Worm (Caenorhabditis elegans) whole organism, L2 larva: Measurements from ENCODE around the gene nhr-205.

Experiments
- C34F6.9 ChIP-seq: fragments of 150-350 bp; optimal IDR thresholded peaks from 2 replicates; lab custom pipeline; 2014; ENCODE audit warnings: missing biosample characterization, missing genetic modification characterization
- F13H6.1 ChIP-seq: sonication (generic microtip); optimal IDR thresholded peaks from 2 replicates; lab custom pipeline; 2016; ENCODE audit warnings: missing genetic modification characterization, missing compliant biosample characterization
- R02D3.7 ChIP-seq: fragments of 150-350 bp; optimal IDR thresholded peaks from 2 replicates; lab custom pipeline; 2014; ENCODE audit warnings: missing biosample characterization, missing genetic modification characterization
- Y55F3AM.14 ChIP-seq: fragments of 200-800 bp; sonication (Bioruptor generic); optimal IDR thresholded peaks from 2 replicates; lab custom pipeline; 2018; ENCODE audit warnings: mild to moderate bottlenecking, missing genetic modification characterization, missing compliant biosample characterization
- ZK546.5 ChIP-seq: sonication (generic microtip); optimal IDR thresholded peaks from 2 replicates; lab custom pipeline; 2017; ENCODE audit warnings: missing biosample characterization, missing genetic modification characterization
- alr-1 ChIP-seq: fragments of 150-350 bp; optimal IDR thresholded peaks from 2 replicates; lab custom pipeline; 2014; ENCODE audit warnings: missing biosample characterization, missing genetic modification characterization
- ama-1 ChIP-seq: fragments of 150-350 bp; optimal IDR thresholded peaks from 2 replicates; lab custom pipeline; 2018; ENCODE audit warnings: inconsistent platforms
- blmp-1 ChIP-seq: sonication (generic microtip); optimal IDR thresholded peaks from 2 replicates; lab custom pipeline; 2017; ENCODE audit warnings: missing genetic modification characterization, mild to moderate bottlenecking, missing compliant biosample characterization, antibody characterized with exemption, moderate library complexity; ENCODE audit not compliant: insufficient read depth
- ceh-16 ChIP-seq: fragments of 150-350 bp; optimal IDR thresholded peaks from 2 replicates; lab custom pipeline; 2014; ENCODE audit warnings: missing biosample characterization, missing genetic modification characterization
- ceh-82 ChIP-seq: fragments of 150-350 bp; optimal IDR thresholded peaks from 2 replicates; lab custom pipeline; 2014; ENCODE audit warnings: missing biosample characterization, missing genetic modification characterization
- crh-2 ChIP-seq: sonication (generic microtip); optimal IDR thresholded peaks from 2 replicates; lab custom pipeline; 2017; ENCODE audit warnings: missing biosample characterization, missing genetic modification characterization
- dmd-4 ChIP-seq: sonication (generic microtip); optimal IDR thresholded peaks from 2 replicates; lab custom pipeline; 2017; ENCODE audit warnings: missing biosample characterization, missing genetic modification characterization
- egl-27 ChIP-seq: sonication (generic microtip); optimal IDR thresholded peaks from 3 replicates; lab custom pipeline; 2017; ENCODE audit warnings: missing biosample characterization, missing genetic modification reagents, missing genetic modification characterization
- elt-1 ChIP-seq: fragments of 150-350 bp; optimal IDR thresholded peaks from 2 replicates; lab custom pipeline; 2014; ENCODE audit warnings: missing biosample characterization, missing genetic modification characterization
- elt-3 ChIP-seq: sonication (generic microtip); optimal IDR thresholded peaks from 2 replicates; lab custom pipeline; 2017; ENCODE audit warnings: missing biosample characterization, missing genetic modification characterization
- fos-1 ChIP-seq: fragments of 150-350 bp; optimal IDR thresholded peaks from 2 replicates; lab custom pipeline; 2014; ENCODE audit warnings: missing biosample characterization, missing genetic modification characterization
- gmeb-1 ChIP-seq: fragments of 150-350 bp; optimal IDR thresholded peaks from 2 replicates; lab custom pipeline; 2014; ENCODE audit warnings: missing biosample characterization, missing genetic modification characterization
- lin-11 ChIP-seq: fragments of 150-350 bp; sonication (generic microtip); optimal IDR thresholded peaks from 2 replicates; lab custom pipeline; 2014; ENCODE audit warnings: missing biosample characterization, missing genetic modification characterization, inconsistent platforms, mixed read lengths
- lin-13 ChIP-seq: fragments of 150-350 bp; optimal IDR thresholded peaks from 2 replicates; lab custom pipeline; 2014; ENCODE audit warnings: missing biosample characterization, missing genetic modification reagents, missing genetic modification characterization
- lin-39 ChIP-seq: fragments of 150-350 bp; optimal IDR thresholded peaks from 2 replicates; lab custom pipeline; 2014; ENCODE audit warnings: missing biosample characterization, missing genetic modification reagents, missing genetic modification characterization
- lsy-2 ChIP-seq, 2 experiments: fragments of 150-350 bp in 1 of 2; sonication (generic microtip) in 1 of 2; optimal IDR thresholded peaks; 2 replicates each; lab custom pipeline; 2014 to 2017; ENCODE audit warnings: missing biosample characterization in 2 of 2, missing genetic modification characterization in 2 of 2
- mab-5 ChIP-seq: fragments of 150-350 bp; optimal IDR thresholded peaks from 2 replicates; lab custom pipeline; 2014; ENCODE audit warnings: missing biosample characterization, missing genetic modification characterization
- mbf-1 ChIP-seq: sonication (generic microtip); optimal IDR thresholded peaks from 2 replicates; lab custom pipeline; 2017; ENCODE audit warnings: missing biosample characterization, missing genetic modification characterization
- mdl-1 ChIP-seq, 2 experiments: fragments of 150-350 bp in 1 of 2; sonication (generic microtip) in 1 of 2; optimal IDR thresholded peaks; 2 replicates each; lab custom pipeline; 2017; ENCODE audit warnings: missing biosample characterization in 2 of 2, missing genetic modification characterization in 2 of 2
- nhr-10 ChIP-seq: sonication (generic microtip); optimal IDR thresholded peaks from 2 replicates; lab custom pipeline; 2017; ENCODE audit warnings: missing biosample characterization, missing genetic modification characterization
- nhr-11 ChIP-seq: fragments of 150-350 bp; optimal IDR thresholded peaks from 2 replicates; lab custom pipeline; 2014; ENCODE audit warnings: missing biosample characterization, missing genetic modification characterization
- nhr-12 ChIP-seq: fragments of 150-350 bp; optimal IDR thresholded peaks from 2 replicates; lab custom pipeline; 2014; ENCODE audit warnings: missing biosample characterization, missing genetic modification characterization
- nhr-129 ChIP-seq: fragments of 150-350 bp; optimal IDR thresholded peaks from 2 replicates; lab custom pipeline; 2014; ENCODE audit warnings: missing biosample characterization, missing genetic modification characterization
- nhr-21 ChIP-seq: fragments of 150-350 bp; optimal IDR thresholded peaks from 2 replicates; lab custom pipeline; 2014; ENCODE audit warnings: missing biosample characterization, missing genetic modification characterization
- nhr-23 ChIP-seq: fragments of 150-350 bp; optimal IDR thresholded peaks from 2 replicates; lab custom pipeline; 2014; ENCODE audit warnings: missing biosample characterization, missing genetic modification reagents, missing genetic modification characterization
- nhr-25 ChIP-seq: fragments of 150-350 bp; sonication (generic microtip); optimal IDR thresholded peaks from 3 replicates; lab custom pipeline; 2014; ENCODE audit warnings: missing biosample characterization, missing genetic modification characterization
- nhr-6 ChIP-seq: fragments of 150-350 bp; optimal IDR thresholded peaks from 2 replicates; lab custom pipeline; 2014; ENCODE audit warnings: missing biosample characterization, missing genetic modification characterization
- peb-1 ChIP-seq: fragments of 150-350 bp; optimal IDR thresholded peaks from 2 replicates; lab custom pipeline; 2014; ENCODE audit warnings: missing biosample characterization, missing genetic modification characterization
- sem-4 ChIP-seq: fragments of 150-350 bp; optimal IDR thresholded peaks from 2 replicates; lab custom pipeline; 2014; ENCODE audit warnings: missing biosample characterization, missing genetic modification reagents, missing genetic modification characterization
- sma-3 ChIP-seq: sonication (generic microtip); optimal IDR thresholded peaks from 2 replicates; lab custom pipeline; 2016; ENCODE audit warnings: missing genetic modification reagents, missing genetic modification characterization, missing compliant biosample characterization
- sma-9 ChIP-seq, 2 experiments: fragments of 150-350 bp in 1 of 2; sonication (generic microtip) in 1 of 2; optimal IDR thresholded peaks; 2 replicates each; lab custom pipeline; 2014 to 2016; ENCODE audit warnings: missing genetic modification characterization in 2 of 2, mild to moderate bottlenecking in 1 of 2, missing biosample characterization in 1 of 2, missing compliant biosample characterization in 1 of 2, missing genetic modification reagents in 1 of 2, moderate library complexity in 1 of 2
- snpc-4 ChIP-seq: fragments of 150-350 bp; optimal IDR thresholded peaks from 2 replicates; lab custom pipeline; 2014; ENCODE audit warnings: missing biosample characterization, missing genetic modification characterization
- unc-39 ChIP-seq: fragments of 150-350 bp; optimal IDR thresholded peaks from 2 replicates; lab custom pipeline; 2014; ENCODE audit warnings: missing biosample characterization, missing genetic modification characterization
- unc-55 ChIP-seq: fragments of 150-350 bp; sonication (generic microtip); optimal IDR thresholded peaks from 3 replicates; lab custom pipeline; 2014; ENCODE audit warnings: missing biosample characterization, missing genetic modification reagents, missing genetic modification characterization
- unc-62 ChIP-seq: fragments of 150-350 bp; optimal IDR thresholded peaks from 2 replicates; lab custom pipeline; 2014; ENCODE audit warnings: missing biosample characterization, missing genetic modification reagents, missing genetic modification characterization
- zag-1 ChIP-seq: fragments of 150-350 bp; optimal IDR thresholded peaks from 2 replicates; lab custom pipeline; 2014; ENCODE audit warnings: missing biosample characterization, missing genetic modification characterization
- ztf-4 ChIP-seq: fragments of 150-350 bp; optimal IDR thresholded peaks from 2 replicates; lab custom pipeline; 2014; ENCODE audit warnings: missing biosample characterization, missing genetic modification characterization

nhr-205 gene

DNA sequence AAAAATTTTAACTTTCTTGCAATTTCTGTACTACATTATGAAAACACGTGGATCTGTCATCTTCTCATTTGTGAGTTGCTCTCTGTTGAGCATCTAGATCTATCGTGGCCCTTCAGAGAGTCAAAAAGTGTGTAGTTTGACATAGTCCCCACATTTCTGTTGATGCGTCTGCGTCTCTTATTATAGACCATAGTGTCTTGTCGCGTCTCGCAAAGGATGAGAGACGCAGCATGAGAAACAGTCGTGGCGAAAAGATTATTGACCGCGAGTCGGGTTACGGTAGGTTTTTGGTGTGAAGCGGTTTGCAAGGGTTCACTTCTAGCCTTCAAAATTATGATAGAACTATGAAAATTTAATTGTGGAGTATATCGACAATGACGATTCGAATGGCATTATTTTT, 39.3 kb downstream of the nhr-205 start:
- no peak for TF ChIP-seq snpc-4 (tag; lab: Kevin White, UChicago)
- no peak for TF ChIP-seq dmd-4 (tag; lab: Kevin White, UChicago)
- peak; percentile 80 for TF ChIP-seq nhr-129 (tag; lab: Kevin White, UChicago)
- TF ChIP-seq C34F6.9 (tag; lab: Kevin White, UChicago), result peak; percentile 84
- TF ChIP-seq gmeb-1 (tag; lab: Kevin White, UChicago), result peak; percentile 42
- peak; percentile 40 for TF ChIP-seq lin-13
- peak; percentile 3 for TF ChIP-seq nhr-25 (tag; lab: Kevin White, UChicago)
- peak; percentile 89 to 98 for TF ChIP-seq lsy-2 (tag; optimal IDR thresholded peaks at IDR 0.05; lab: Kevin White, UChicago)
- peak; percentile 95 for TF ChIP-seq sma-9 (GFP tag; optimal IDR thresholded peaks at IDR 0.05; lab: Kevin White, UChicago)
- no peak for TF ChIP-seq sma-9 (tag; optimal IDR thresholded peaks at IDR 0.05; lab: Kevin White, UChicago)
- TF ChIP-seq elt-3 (tag; lab: Kevin White, UChicago), result no peak
- TF ChIP-seq sma-3, result peak; percentile 53
- no peak for TF ChIP-seq unc-39 (tag; lab: Kevin White, UChicago)
- TF ChIP-seq nhr-6 (tag; lab: Kevin White, UChicago), result peak; percentile 23
- TF ChIP-seq egl-27 (tag; lab: Kevin White, UChicago), result peak; percentile 71
- TF ChIP-seq fos-1 (tag; lab: Kevin White, UChicago), result peak; percentile 46
- peak; percentile 39 for TF ChIP-seq nhr-21
- no peak for TF ChIP-seq R02D3.7 (tag; lab: Kevin White, UChicago)
- peak in 1 of 2 experiments; percentile 71 for TF ChIP-seq mdl-1 (tag; optimal IDR thresholded peaks at IDR 0.05; lab: Kevin White, UChicago)
- TF ChIP-seq unc-55 (GFP tag; lab: Kevin White, UChicago), result peak; percentile 74
- TF ChIP-seq F13H6.1 (tag; lab: Kevin White, UChicago), result peak; percentile 80
- no peak for TF ChIP-seq nhr-12
- no peak for TF ChIP-seq nhr-23
- TF ChIP-seq unc-62 (GFP tag; lab: Kevin White, UChicago), result no peak
- TF ChIP-seq blmp-1 (tag; lab: Kevin White, UChicago), result no peak
- TF ChIP-seq crh-2 (tag; lab: Kevin White, UChicago), result peak; percentile 81
- peak; percentile 36 for TF ChIP-seq mab-5 (tag; lab: Kevin White, UChicago)
- no peak for TF ChIP-seq elt-1 (tag; lab: Kevin White, UChicago)
- TF ChIP-seq sem-4 (tag; lab: Kevin White, UChicago), result peak; percentile 4
- TF ChIP-seq zag-1 (tag; lab: Kevin White, UChicago), result peak; percentile 28
- TF ChIP-seq lin-11 (tag; lab: Kevin White, UChicago), result peak; percentile 27
- TF ChIP-seq mbf-1 (tag; lab: Kevin White, UChicago), result no peak
- TF ChIP-seq nhr-10 (tag; lab: Kevin White, UChicago), result peak; percentile 8
- TF ChIP-seq, all 48 proteins: peak for 21

ce11 chrV:10041484-10041883, 40.1 kb downstream of the nhr-205 start:
- TF ChIP-seq C34F6.9 (tag; lab: Kevin White, UChicago), result peak; percentile 52
- TF ChIP-seq F13H6.1 (tag; lab: Kevin White, UChicago), result peak; percentile 47
- no peak for TF ChIP-seq nhr-11 (tag; lab: Kevin White, UChicago)
- peak; percentile 65 for TF ChIP-seq unc-55 (GFP tag; lab: Kevin White, UChicago)
- peak; percentile 31 for TF ChIP-seq blmp-1 (tag; lab: Kevin White, UChicago)
- TF ChIP-seq nhr-10 (tag; lab: Kevin White, UChicago), result no peak
- TF ChIP-seq ZK546.5 (tag; lab: Kevin White, UChicago), result no peak
- TF ChIP-seq lin-39, result no peak
- peak; percentile 3 for TF ChIP-seq sma-9 (GFP tag; optimal IDR thresholded peaks at IDR 0.05; lab: Kevin White, UChicago)
- no peak for TF ChIP-seq sma-9 (tag; optimal IDR thresholded peaks at IDR 0.05; lab: Kevin White, UChicago)
- TF ChIP-seq sem-4 (tag; lab: Kevin White, UChicago), result peak; percentile 28
- TF ChIP-seq Y55F3AM.14 (GFP tag; lab: Kevin White, UChicago), result no peak
- TF ChIP-seq unc-39 (tag; lab: Kevin White, UChicago), result no peak
- TF ChIP-seq nhr-6 (tag; lab: Kevin White, UChicago), result peak; percentile 42
- no peak for TF ChIP-seq zag-1 (tag; lab: Kevin White, UChicago)
- TF ChIP-seq mbf-1 (tag; lab: Kevin White, UChicago), result no peak
- TF ChIP-seq lsy-2 (tag; optimal IDR thresholded peaks at IDR 0.05; lab: Kevin White, UChicago), result peak; percentile 17 to 64
- TF ChIP-seq snpc-4 (tag; lab: Kevin White, UChicago), result peak; percentile 2
- no peak for TF ChIP-seq ceh-16 (tag; lab: Kevin White, UChicago)
- TF ChIP-seq lin-13, result no peak
- no peak for TF ChIP-seq ztf-4
- peak; percentile 24 for TF ChIP-seq crh-2 (tag; lab: Kevin White, UChicago)
- TF ChIP-seq nhr-129 (tag; lab: Kevin White, UChicago), result peak; percentile 67
- TF ChIP-seq elt-3 (tag; lab: Kevin White, UChicago), result no peak
- no peak for TF ChIP-seq ceh-82 (tag; lab: Kevin White, UChicago)
- TF ChIP-seq mdl-1 (tag; optimal IDR thresholded peaks at IDR 0.05; lab: Kevin White, UChicago), result peak in 1 of 2 experiments; percentile 29
- no peak for TF ChIP-seq alr-1 (tag; lab: Kevin White, UChicago)
- TF ChIP-seq lin-11 (tag; lab: Kevin White, UChicago), result no peak
- TF ChIP-seq ama-1 (lab: Kevin White, UChicago), result no peak
- TF ChIP-seq peb-1 (tag; lab: Kevin White, UChicago), result no peak
- TF ChIP-seq nhr-23, result no peak
- no peak for TF ChIP-seq elt-1 (tag; lab: Kevin White, UChicago)
